Worm (Caenorhabditis elegans) whole organism, early embryonic: ENCODE data around the gene srg-48.

Experiments used
- F13C5.2 ChIP-seq: sonication (generic microtip); optimal IDR thresholded peaks from 2 replicates; lab custom pipeline; 2017; ENCODE audit warnings: mild to moderate bottlenecking, missing genetic modification characterization, inconsistent platforms, missing compliant biosample characterization
- aly-1 ChIP-seq: sonication (generic microtip); optimal IDR thresholded peaks from 2 replicates; lab custom pipeline; 2016; ENCODE audit warnings: missing genetic modification characterization, missing compliant biosample characterization
- ama-1 ChIP-seq: fragments of 150-350 bp; optimal IDR thresholded peaks from 2 replicates; lab custom pipeline; 2014

DNA sequence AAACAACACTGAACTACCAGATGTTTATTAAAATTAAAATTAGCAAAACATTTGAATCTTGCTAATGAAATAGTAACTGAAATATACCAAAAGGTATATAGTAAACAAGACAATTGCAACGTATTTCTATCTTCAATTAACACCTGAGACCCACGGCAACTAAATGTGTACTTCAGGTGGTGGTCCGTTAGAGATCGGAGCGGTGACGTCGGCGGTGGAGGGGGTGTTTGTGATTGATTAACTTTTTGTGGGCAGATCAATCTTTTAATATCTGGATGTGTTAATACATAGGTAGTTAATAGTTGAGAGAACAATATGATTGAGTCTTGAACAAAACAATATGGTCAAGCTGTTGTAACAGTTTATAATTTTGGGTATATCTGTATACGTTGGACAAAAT is 23.9 kb downstream of the srg-48 start:
- TF ChIP-seq aly-1 (tag; lab: Kevin White, UChicago) (no peak), ama-1 (lab: Kevin White, UChicago) (no peak), F13C5.2 (tag; lab: Kevin White, UChicago) (no peak)
